Fruit fly (Drosophila melanogaster): ENCODE results near the gene Atac3.

- TF ChIP-seq CG18262 (tag; optimal IDR thresholded peaks at IDR 0.05) (peak; percentile 49), CG6854 (GFP tag; optimal IDR thresholded peaks at IDR 0.05) (no peak), CG6272 (GFP tag; IDR thresholded peaks at IDR 0.05) (peak; percentile 52; the same call in 1 of the 2 replicates), CG32772 (GFP tag; IDR thresholded peaks at IDR 0.05) (no peak), Hr78 (GFP tag; optimal IDR thresholded peaks at IDR 0.05) (no peak), CG7839 (tag; optimal IDR thresholded peaks at IDR 0.05) (peak; percentile 36), dimm (GFP tag; IDR thresholded peaks at IDR 0.05) (no peak), CG15269 (tag; optimal IDR thresholded peaks at IDR 0.05) (peak; percentile 12), Kr (GFP tag; optimal IDR thresholded peaks at IDR 0.05) (no peak), Gsc (GFP tag; IDR thresholded peaks at IDR 0.05) (no peak), Sry-δ (GFP tag; optimal IDR thresholded peaks at IDR 0.05) (peak; percentile 98), gce (GFP tag; IDR thresholded peaks at IDR 0.05) (0 out of 3 replicates have a peak, but pooled peaks have one; percentile 30), CG17186 (GFP tag; optimal IDR thresholded peaks at IDR 0.05) (peak; percentile 73)
Observed at dm6 chr3L:346656-347640, 19.2 kb upstream of the Atac3 start, which contains the start of gene mth.
